Worm (Caenorhabditis elegans) whole organism, L4 larva: ENCODE data around the gene best-18.

Experiments
- F49E8.2 ChIP-seq: sonication (generic microtip); optimal IDR thresholded peaks from 2 replicates; lab custom pipeline; 2016; ENCODE audit warnings: missing compliant biosample characterization, mild to moderate bottlenecking, missing genetic modification characterization, borderline replicate concordance
- aha-1 ChIP-seq: fragments of 150-350 bp; peaks from one replicate; lab custom pipeline; 2014; ENCODE audit warnings: missing biosample characterization, missing genetic modification characterization
- aly-2 ChIP-seq: sonication (generic microtip); optimal IDR thresholded peaks from 2 replicates; lab custom pipeline; 2018; ENCODE audit warnings: missing biosample characterization, missing genetic modification characterization
- ceh-62 ChIP-seq: sonication (generic microtip); optimal IDR thresholded peaks from 2 replicates; lab custom pipeline; 2017; ENCODE audit warnings: missing biosample characterization, missing genetic modification characterization
- fkh-10 ChIP-seq: fragments of 150-350 bp; optimal IDR thresholded peaks from 2 replicates; lab custom pipeline; 2014; ENCODE audit warnings: missing biosample characterization, missing genetic modification reagents, missing genetic modification characterization
- hlh-30 ChIP-seq: sonication (generic microtip); optimal IDR thresholded peaks from 2 replicates; lab custom pipeline; 2017; ENCODE audit warnings: antibody characterized with exemption, mild to moderate bottlenecking, missing genetic modification characterization, missing compliant biosample characterization; ENCODE audit not compliant: insufficient read depth
- lin-39 ChIP-seq: fragments of 150-350 bp; optimal IDR thresholded peaks from 2 replicates; lab custom pipeline; 2014; ENCODE audit warnings: missing biosample characterization, missing genetic modification reagents, missing genetic modification characterization
- nhr-76 ChIP-seq: fragments of 150-350 bp; optimal IDR thresholded peaks from 2 replicates; lab custom pipeline; 2014; ENCODE audit warnings: missing biosample characterization, missing genetic modification characterization
- nhr-77 ChIP-seq: fragments of 150-350 bp; optimal IDR thresholded peaks from 2 replicates; lab custom pipeline; 2014; ENCODE audit warnings: missing biosample characterization, missing genetic modification characterization
- pha-4 ChIP-seq, 2 experiments: fragments of 150-350 bp in 1 of 2; fragments of 200-800 bp in 1 of 2; sonication (Bioruptor generic) in 1 of 2; IDR thresholded peaks in 1 of 2; optimal IDR thresholded peaks in 1 of 2; 2 replicates each; pipeline versions ENCODE4 v1.3.6 to Lab custom; 2014 to 2022; ENCODE audit warnings: missing genetic modification characterization in 2 of 2, missing genetic modification reagents in 2 of 2, missing biosample characterization in 1 of 2, missing compliant biosample characterization in 1 of 2
- pqm-1 ChIP-seq: sonication (generic microtip); optimal IDR thresholded peaks from 2 replicates; lab custom pipeline; 2017; ENCODE audit warnings: missing biosample characterization, missing genetic modification characterization
- unc-130 ChIP-seq: sonication (generic microtip); optimal IDR thresholded peaks from 2 replicates; lab custom pipeline; 2016; ENCODE audit warnings: missing genetic modification reagents, missing genetic modification characterization, missing compliant biosample characterization
- zag-1 ChIP-seq: fragments of 150-350 bp; optimal IDR thresholded peaks from 2 replicates; lab custom pipeline; 2014; ENCODE audit warnings: missing biosample characterization, missing genetic modification characterization
- ztf-11 ChIP-seq: fragments of 150-350 bp; optimal IDR thresholded peaks from 2 replicates; lab custom pipeline; 2014; ENCODE audit warnings: missing biosample characterization, missing genetic modification characterization

DNA sequence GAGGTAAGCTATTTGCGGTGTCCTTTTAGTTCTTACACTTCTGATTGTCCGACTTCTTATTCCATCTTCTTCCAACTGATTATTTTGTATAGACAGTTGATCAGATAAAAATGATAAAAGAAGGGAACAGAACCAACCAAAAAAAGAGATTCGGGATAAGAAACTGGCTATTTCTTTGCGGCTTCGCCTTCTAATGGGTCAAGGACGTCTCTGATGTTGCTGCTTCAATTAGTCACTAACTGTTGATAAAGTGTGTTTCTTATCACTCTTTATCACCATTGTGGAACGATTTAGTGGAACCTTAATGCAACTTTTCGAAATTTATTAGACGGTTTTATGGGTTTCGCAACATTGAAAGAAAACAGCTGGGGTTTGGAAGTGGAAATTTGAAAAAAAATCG, 41.9 kb upstream of the best-18 start:
- TF ChIP-seq ztf-11: no peak
- no peak for TF ChIP-seq pqm-1 (tag; lab: Kevin White, UChicago)
- TF ChIP-seq pha-4 (GFP tag; IDR thresholded peaks at IDR 0.05; lab: Robert Waterston, UW): no peak
- TF ChIP-seq pha-4 (tag; optimal IDR thresholded peaks at IDR 0.05; lab: Kevin White, UChicago): no peak
- TF ChIP-seq hlh-30: no peak
- no peak for TF ChIP-seq fkh-10
- no peak for TF ChIP-seq nhr-76 (tag; lab: Kevin White, UChicago)
- TF ChIP-seq ceh-62 (tag; lab: Kevin White, UChicago): no peak
- TF ChIP-seq aly-2 (tag; lab: Kevin White, UChicago): no peak
- TF ChIP-seq F49E8.2 (tag; lab: Kevin White, UChicago): no peak
- no peak for TF ChIP-seq nhr-77 (tag; lab: Kevin White, UChicago)
- no peak for TF ChIP-seq unc-130 (GFP tag; lab: Kevin White, UChicago)
- TF ChIP-seq zag-1 (tag; lab: Kevin White, UChicago): no peak
- no peak for TF ChIP-seq lin-39 (tag; lab: Kevin White, UChicago)
- TF ChIP-seq aha-1 (tag; lab: Kevin White, UChicago): no peak
